Fruit fly (Drosophila melanogaster) whole organism, embryonic: ENCODE measurements around the gene Cp7Fa.
A peak's percentile ranks its signal among the peaks of the same experiment; 100 is the strongest.

Source experiments
- Antp ChIP-seq: fragments of 200-800 bp; sonication (Bioruptor generic); optimal IDR thresholded peaks from 3 replicates; lab custom pipeline; 2016; ENCODE audit warnings: missing biosample characterization, missing genetic modification characterization
- Atf-2 ChIP-seq: fragments of 200-800 bp; sonication (Bioruptor generic); optimal IDR thresholded peaks from 2 replicates; lab custom pipeline; 2016; ENCODE audit warnings: missing biosample characterization, missing genetic modification characterization
- Awh ChIP-seq: fragments of 200-800 bp; sonication (Bioruptor generic); IDR thresholded peaks from 2 replicates; pipeline ENCODE4, ENCODE4 v1.3.6; 2022; ENCODE audit warnings: missing biosample characterization, missing genetic modification characterization
- CG12155 ChIP-seq: fragments of 200-800 bp; sonication (Bioruptor generic); optimal IDR thresholded peaks from 3 replicates; lab custom pipeline; 2016; ENCODE audit warnings: missing biosample characterization, missing genetic modification characterization
- CG15073 ChIP-seq: fragments of 200-800 bp; sonication (Bioruptor generic); optimal IDR thresholded peaks from 2 replicates; lab custom pipeline; 2016; ENCODE audit warnings: missing biosample characterization, missing genetic modification characterization
- CG1603 ChIP-seq: fragments of 200-800 bp; sonication (Bioruptor generic); optimal IDR thresholded peaks from 2 replicates; lab custom pipeline; 2019; ENCODE audit warnings: missing biosample characterization, mild to moderate bottlenecking, missing genetic modification characterization, moderate library complexity
- CG16863 ChIP-seq: fragments of 200-800 bp; sonication (Bioruptor generic); optimal IDR thresholded peaks from 3 replicates; lab custom pipeline; 2016; ENCODE audit warnings: missing biosample characterization, missing genetic modification characterization
- CG17359 ChIP-seq: fragments of 200-800 bp; sonication (Bioruptor generic); optimal IDR thresholded peaks from 3 replicates; lab custom pipeline; 2018; ENCODE audit warnings: missing biosample characterization, mild to moderate bottlenecking, missing genetic modification characterization, moderate library complexity
- CG17612 ChIP-seq: fragments of 200-800 bp; sonication (Bioruptor generic); IDR thresholded peaks from 2 replicates; pipeline ENCODE4 v1.3.6; 2022; ENCODE audit warnings: missing biosample characterization, missing genetic modification characterization
- CG18599 ChIP-seq: fragments of 200-800 bp; sonication (Bioruptor generic); optimal IDR thresholded peaks from 3 replicates; lab custom pipeline; 2017; ENCODE audit warnings: missing biosample characterization, missing genetic modification characterization, mild to moderate bottlenecking, moderate library complexity, missing genetic modification reagents
- CG2678 ChIP-seq: fragments of 200-800 bp; sonication (Bioruptor generic); optimal IDR thresholded peaks from 3 replicates; lab custom pipeline; 2019; ENCODE audit warnings: missing biosample characterization, mild to moderate bottlenecking, missing genetic modification characterization, moderate library complexity
- CG2712 ChIP-seq: fragments of 200-800 bp; optimal IDR thresholded peaks from 3 replicates; lab custom pipeline; 2019; ENCODE audit warnings: missing biosample characterization, mild to moderate bottlenecking, missing genetic modification characterization, moderate library complexity
- CG32532 ChIP-seq: fragments of 200-800 bp; sonication (Bioruptor generic); IDR thresholded peaks from 2 replicates; pipeline ENCODE4 v1.3.6; 2022; ENCODE audit warnings: missing biosample characterization, missing genetic modification characterization
- CG4820 ChIP-seq: fragments of 200-800 bp; sonication (Bioruptor generic); optimal IDR thresholded peaks from 3 replicates; lab custom pipeline; 2016; ENCODE audit warnings: missing biosample characterization, missing genetic modification characterization
- CG7271 ChIP-seq: fragments of 200-800 bp; sonication (Bioruptor generic); optimal IDR thresholded peaks from 2 replicates; lab custom pipeline; 2018; ENCODE audit warnings: missing biosample characterization, mild to moderate bottlenecking, missing genetic modification characterization, moderate library complexity
- CG7556 ChIP-seq: fragments of 200-800 bp; sonication (Bioruptor generic); optimal IDR thresholded peaks from 2 replicates; lab custom pipeline; 2017; ENCODE audit warnings: missing biosample characterization, mild to moderate bottlenecking, missing genetic modification characterization
- CG8944 ChIP-seq: fragments of 200-800 bp; sonication (Bioruptor generic); optimal IDR thresholded peaks from 3 replicates; lab custom pipeline; 2016; ENCODE audit warnings: missing biosample characterization, missing genetic modification characterization
- CG9215 ChIP-seq: fragments of 200-800 bp; sonication (Bioruptor generic); IDR thresholded peaks from 2 replicates; pipeline ENCODE4 v1.3.6; 2022; ENCODE audit warnings: missing biosample characterization, missing genetic modification characterization
- CG9932 ChIP-seq: fragments of 200-800 bp; sonication (Bioruptor generic); IDR thresholded peaks from 2 replicates; pipeline ENCODE4 v1.3.6; 2022; ENCODE audit warnings: missing biosample characterization, missing genetic modification characterization
- Chrac-16 ChIP-seq: fragments of 200-800 bp; sonication (Bioruptor generic); optimal IDR thresholded peaks from 3 replicates; lab custom pipeline; 2016; ENCODE audit warnings: missing biosample characterization, missing genetic modification characterization
- Gug ChIP-seq: fragments of 200-800 bp; sonication (Bioruptor generic); IDR thresholded peaks from 4 replicates; pipeline ENCODE4 v1.3.6; 2022; ENCODE audit warnings: missing biosample characterization, missing genetic modification characterization
- HLH54F ChIP-seq: fragments of 200-800 bp; sonication (Bioruptor generic); optimal IDR thresholded peaks from 3 replicates; lab custom pipeline; 2016; ENCODE audit warnings: missing biosample characterization, missing genetic modification characterization
- Hmr ChIP-seq: fragments of 200-800 bp; sonication (Bioruptor generic); optimal IDR thresholded peaks from 3 replicates; lab custom pipeline; 2017; ENCODE audit warnings: mild to moderate bottlenecking, missing biosample characterization, missing genetic modification reagents, missing genetic modification characterization
- Hr51 ChIP-seq, 2 experiments: fragments of 200-800 bp; sonication (Bioruptor generic); optimal IDR thresholded peaks; 2 replicates in 1 of 2; 3 replicates in 1 of 2; lab custom pipeline; 2016 to 2018; ENCODE audit warnings: missing biosample characterization in 2 of 2, missing genetic modification characterization in 2 of 2, mild to moderate bottlenecking in 1 of 2, moderate library complexity in 1 of 2
- Med ChIP-seq: fragments of 200-800 bp; sonication (Bioruptor generic); peaks from one replicate; lab custom pipeline; 2016; ENCODE audit warnings: missing biosample characterization, missing genetic modification characterization, mild to moderate bottlenecking, inconsistent platforms, moderate library complexity
- Myb ChIP-seq: fragments of 200-800 bp; sonication (Bioruptor generic); optimal IDR thresholded peaks from 2 replicates; lab custom pipeline; 2016; ENCODE audit warnings: missing biosample characterization, missing genetic modification characterization
- Ptx1 ChIP-seq: fragments of 200-800 bp; sonication (Bioruptor generic); IDR thresholded peaks from 2 replicates; pipeline ENCODE4 v1.3.6; 2022; ENCODE audit warnings: missing biosample characterization, missing genetic modification characterization
- Six4 ChIP-seq: fragments of 200-800 bp; sonication (Bioruptor generic); optimal IDR thresholded peaks from 2 replicates; lab custom pipeline; 2016; ENCODE audit warnings: missing biosample characterization, missing genetic modification characterization
- Vsx1 ChIP-seq: fragments of 200-800 bp; sonication (Bioruptor generic); optimal IDR thresholded peaks from 2 replicates; lab custom pipeline; 2017; ENCODE audit warnings: missing biosample characterization, mild to moderate bottlenecking, missing genetic modification characterization, missing genetic modification reagents
- Xrp1 ChIP-seq: fragments of 200-800 bp; sonication (Bioruptor generic); IDR thresholded peaks from 2 replicates; pipeline ENCODE4 v1.3.6; 2022; ENCODE audit warnings: missing biosample characterization, missing genetic modification characterization
- ap ChIP-seq: fragments of 200-800 bp; sonication (Bioruptor generic); IDR thresholded peaks from 2 replicates; pipeline ENCODE4 v1.3.6; 2022; ENCODE audit warnings: missing biosample characterization, missing genetic modification characterization
- bsh ChIP-seq, 2 experiments: fragments of 200-800 bp; sonication (Bioruptor generic); optimal IDR thresholded peaks; 2 replicates each; lab custom pipeline; 2017 to 2018; ENCODE audit warnings: mild to moderate bottlenecking in 2 of 2, missing biosample characterization in 2 of 2, missing genetic modification characterization in 2 of 2, moderate library complexity in 1 of 2
- chif ChIP-seq, 2 experiments: fragments of 200-800 bp; sonication (Bioruptor generic); optimal IDR thresholded peaks; 3 replicates each; lab custom pipeline; 2016; ENCODE audit warnings: missing biosample characterization in 2 of 2, missing genetic modification characterization in 2 of 2
- chn ChIP-seq: fragments of 200-800 bp; sonication (Bioruptor generic); optimal IDR thresholded peaks from 2 replicates; lab custom pipeline; 2016; ENCODE audit warnings: missing biosample characterization, missing genetic modification characterization
- dmrt99B ChIP-seq: fragments of 200-800 bp; sonication (Bioruptor generic); optimal IDR thresholded peaks from 2 replicates; lab custom pipeline; 2018; ENCODE audit warnings: missing biosample characterization, mild to moderate bottlenecking, missing genetic modification characterization, moderate library complexity
- dpn ChIP-seq, 2 experiments: fragments of 200-800 bp; sonication (Bioruptor generic); optimal IDR thresholded peaks; 3 replicates each; lab custom pipeline; 2016; ENCODE audit warnings: missing biosample characterization in 2 of 2, missing genetic modification characterization in 2 of 2
- eve ChIP-seq, 2 experiments: fragments of >200 bp; optimal IDR thresholded peaks; 2 replicates each; lab custom pipeline; 2017; ENCODE audit warnings: missing biosample characterization in 2 of 2, missing genetic modification characterization in 2 of 2
- fu2 ChIP-seq: fragments of 200-800 bp; sonication (Bioruptor generic); optimal IDR thresholded peaks from 2 replicates; lab custom pipeline; 2016; ENCODE audit warnings: missing biosample characterization, missing genetic modification characterization
- gem ChIP-seq: fragments of 200-800 bp; sonication (Bioruptor generic); optimal IDR thresholded peaks from 2 replicates; lab custom pipeline; 2019; ENCODE audit warnings: missing biosample characterization, mild to moderate bottlenecking, missing genetic modification characterization, moderate library complexity
- ind ChIP-seq: fragments of 200-800 bp; sonication (Bioruptor generic); optimal IDR thresholded peaks from 3 replicates; lab custom pipeline; 2016; ENCODE audit warnings: missing biosample characterization, missing genetic modification characterization
- lab ChIP-seq: fragments of 200-800 bp; sonication (Bioruptor generic); optimal IDR thresholded peaks from 3 replicates; lab custom pipeline; 2017; ENCODE audit warnings: missing biosample characterization, missing genetic modification characterization, mild to moderate bottlenecking, moderate library complexity, missing genetic modification reagents
- mam ChIP-seq: fragments of 200-800 bp; sonication (Bioruptor generic); optimal IDR thresholded peaks from 3 replicates; lab custom pipeline; 2016; ENCODE audit warnings: missing biosample characterization, missing genetic modification characterization
- nmo ChIP-seq: fragments of 200-800 bp; sonication (Bioruptor generic); optimal IDR thresholded peaks from 2 replicates; lab custom pipeline; 2018; ENCODE audit warnings: missing biosample characterization, mild to moderate bottlenecking, missing genetic modification characterization, moderate library complexity
- nom ChIP-seq: fragments of 200-800 bp; sonication (Bioruptor generic); optimal IDR thresholded peaks from 2 replicates; lab custom pipeline; 2017; ENCODE audit warnings: missing biosample characterization, missing genetic modification characterization, mild to moderate bottlenecking, moderate library complexity, missing genetic modification reagents
- phol ChIP-seq: fragments of 200-800 bp; sonication (Bioruptor generic); optimal IDR thresholded peaks from 3 replicates; lab custom pipeline; 2018; ENCODE audit warnings: missing biosample characterization, mild to moderate bottlenecking, missing genetic modification characterization, moderate library complexity
- pum ChIP-seq: fragments of 200-800 bp; sonication (Bioruptor generic); optimal IDR thresholded peaks from 2 replicates; lab custom pipeline; 2016; ENCODE audit warnings: missing biosample characterization, missing genetic modification characterization
- tio ChIP-seq: fragments of 200-800 bp; sonication (Bioruptor generic); optimal IDR thresholded peaks from 2 replicates; lab custom pipeline; 2017; ENCODE audit warnings: missing biosample characterization, missing genetic modification characterization, inconsistent platforms
- unpg ChIP-seq: fragments of 200-800 bp; sonication (Bioruptor generic); optimal IDR thresholded peaks from 3 replicates; lab custom pipeline; 2018; ENCODE audit warnings: missing biosample characterization, mild to moderate bottlenecking, missing genetic modification characterization, moderate library complexity
- usp ChIP-seq: fragments of >200 bp; optimal IDR thresholded peaks from 2 replicates; lab custom pipeline; 2017; ENCODE audit warnings: missing biosample characterization, missing genetic modification characterization

The Cp7Fa gene

DNA sequence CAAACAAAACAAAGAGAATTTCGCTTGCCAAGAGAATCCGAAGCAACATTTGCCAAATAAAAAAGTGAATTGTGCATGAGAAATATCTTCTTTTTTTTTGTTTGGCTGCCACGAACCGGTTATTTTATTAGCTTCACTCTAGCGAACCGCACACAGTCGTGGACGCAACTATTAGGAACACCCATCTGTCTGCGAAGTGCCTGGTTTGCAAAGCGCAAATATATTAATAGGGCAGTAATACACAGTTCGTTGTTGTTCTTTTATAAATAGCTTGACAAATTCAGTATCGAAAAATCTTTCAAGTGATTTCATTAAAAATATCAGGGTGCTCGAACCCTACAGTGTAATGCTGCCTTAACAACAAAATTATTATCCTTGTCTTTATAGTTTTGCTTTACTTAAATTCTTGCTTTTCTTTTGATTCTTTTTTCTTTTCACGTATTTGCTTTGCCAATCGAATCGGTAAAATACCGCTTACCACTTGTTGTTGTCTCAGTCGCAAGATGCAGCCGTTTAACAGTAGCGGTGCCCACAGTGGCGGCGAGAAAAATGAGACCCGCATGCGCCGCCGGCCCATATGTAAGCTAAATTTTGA, 20.9 kb downstream of the Cp7Fa start (continued):
- TF ChIP-seq Gug (GFP tag; lab: Robert Waterston, UW): peak; percentile 27; the same call in 1 of the 4 replicates
- peak; percentile 85 for TF ChIP-seq Med (GFP tag; lab: Kevin White, UChicago)
- TF ChIP-seq lab: peak; percentile 14
- peak; percentile 14 for TF ChIP-seq CG2678 (tag; lab: Kevin White, UChicago)
- TF ChIP-seq CG8944 (GFP tag; lab: Kevin White, UChicago): peak; percentile 16
- TF ChIP-seq CG7271 (tag; lab: Kevin White, UChicago): no peak
- TF ChIP-seq CG4820 (GFP tag; lab: Kevin White, UChicago): peak; percentile 28
- TF ChIP-seq nmo (GFP tag; lab: Kevin White, UChicago): peak; percentile 15
- peak; percentile 17 for TF ChIP-seq chn (GFP tag; lab: Kevin White, UChicago)
- peak; percentile 4 for TF ChIP-seq pum (GFP tag; lab: Kevin White, UChicago)
- peak; percentile 32 for TF ChIP-seq ind (GFP tag; lab: Kevin White, UChicago)
- TF ChIP-seq ap (GFP tag; lab: Robert Waterston, UW): no peak
- TF ChIP-seq CG15073 (GFP tag; lab: Kevin White, UChicago): peak; percentile 98
- peak; percentile 3 for TF ChIP-seq CG7556 (GFP tag; lab: Kevin White, UChicago)
- peak; percentile 17 for TF ChIP-seq Myb (GFP tag; lab: Kevin White, UChicago)
- TF ChIP-seq CG17359 (tag; lab: Kevin White, UChicago): peak; percentile 23
- peak; percentile 37; the same call in 1 of the 2 replicates for TF ChIP-seq CG32532
- peak; percentile 38 for TF ChIP-seq tio (GFP tag; lab: Kevin White, UChicago)
- TF ChIP-seq bsh (GFP tag; optimal IDR thresholded peaks at IDR 0.05; lab: Kevin White, UChicago): peak in 1 of 2 experiments; percentile 56
- peak; percentile 13 for TF ChIP-seq Hmr (GFP tag; lab: Kevin White, UChicago)
- TF ChIP-seq Chrac-16 (GFP tag; lab: Kevin White, UChicago): peak; percentile 4
- TF ChIP-seq HLH54F: peak; percentile 18
- peak; percentile 31 to 35 for TF ChIP-seq dpn (GFP tag; optimal IDR thresholded peaks at IDR 0.05; lab: Kevin White, UChicago)
- TF ChIP-seq usp: no peak
- peak; percentile 17 for TF ChIP-seq unpg (GFP tag; lab: Kevin White, UChicago)
- peak; percentile 32 for TF ChIP-seq phol (tag; lab: Kevin White, UChicago)
- peak; percentile 31; the same call in 1 of the 2 replicates for TF ChIP-seq Xrp1 (GFP tag; lab: Robert Waterston, UW)
- TF ChIP-seq Six4 (GFP tag; lab: Kevin White, UChicago): peak; percentile 6
- TF ChIP-seq CG18599: peak; percentile 13
- TF ChIP-seq Awh (GFP tag; lab: Robert Waterston, UW): no peak; the same call in 1 of the 2 replicates
- TF ChIP-seq CG16863 (GFP tag; lab: Kevin White, UChicago): peak; percentile 34
- TF ChIP-seq mam (GFP tag; lab: Kevin White, UChicago): peak; percentile 30
- 0 out of 2 replicates have a peak, but pooled peaks have one; percentile 19 for TF ChIP-seq CG9215
- peak; percentile 44 for TF ChIP-seq Antp (GFP tag; lab: Kevin White, UChicago)
- TF ChIP-seq nom: peak; percentile 28
- peak; percentile 38 for TF ChIP-seq gem (tag; lab: Kevin White, UChicago)
- no peak for TF ChIP-seq CG17612
- peak; percentile 5 for TF ChIP-seq CG12155
- TF ChIP-seq CG9932 (GFP tag; lab: Robert Waterston, UW): peak; percentile 25; the same call in 1 of the 2 replicates
- TF ChIP-seq CG1603: peak; percentile 2
- peak; percentile 39; the same call in 1 of the 2 replicates for TF ChIP-seq Ptx1 (GFP tag; lab: Robert Waterston, UW)
- peak; percentile 33 for TF ChIP-seq dmrt99B
- peak; percentile 41 for TF ChIP-seq Vsx1 (GFP tag; lab: Kevin White, UChicago)
- TF ChIP-seq fu2 (GFP tag; lab: Kevin White, UChicago): peak; percentile 14
- TF ChIP-seq chif (GFP tag; optimal IDR thresholded peaks at IDR 0.05; lab: Kevin White, UChicago): peak in 1 of 2 experiments; percentile 20
- TF ChIP-seq CG2712 (tag; lab: Kevin White, UChicago): peak; percentile 16
- peak; percentile 28 for TF ChIP-seq Atf-2
- TF ChIP-seq Hr51 (GFP tag; optimal IDR thresholded peaks at IDR 0.05; lab: Kevin White, UChicago): peak in 1 of 2 experiments; percentile 46
- peak in 1 of 2 experiments; percentile 54 for TF ChIP-seq eve (GFP tag; optimal IDR thresholded peaks at IDR 0.05; lab: Kevin White, UChicago)
